Fruit fly (Drosophila melanogaster) whole organism, embryonic: Measurements from ENCODE around the gene CG7483.

Experiments
- Asciz ChIP-seq: fragments of 200-800 bp; sonication (Bioruptor generic); optimal IDR thresholded peaks from 2 replicates; lab custom pipeline; 2017; ENCODE audit warnings: missing biosample characterization, mild to moderate bottlenecking, missing genetic modification characterization, missing genetic modification reagents
- CG10267 ChIP-seq: fragments of 200-800 bp; sonication (Bioruptor generic); optimal IDR thresholded peaks from 2 replicates; lab custom pipeline; 2018; ENCODE audit warnings: missing biosample characterization, mild to moderate bottlenecking, missing genetic modification characterization, moderate library complexity
- CG10543 ChIP-seq: fragments of 200-800 bp; sonication (Bioruptor generic); optimal IDR thresholded peaks from 3 replicates; lab custom pipeline; 2017; ENCODE audit warnings: missing biosample characterization, mild to moderate bottlenecking, missing genetic modification characterization, moderate library complexity
- CG11504 ChIP-seq: fragments of 200-800 bp; sonication (Bioruptor generic); optimal IDR thresholded peaks from 3 replicates; lab custom pipeline; 2019; ENCODE audit warnings: missing biosample characterization, mild to moderate bottlenecking, missing genetic modification characterization, moderate library complexity
- CG12391 ChIP-seq: fragments of 200-800 bp; sonication (Bioruptor generic); optimal IDR thresholded peaks from 3 replicates; lab custom pipeline; 2018; ENCODE audit warnings: missing biosample characterization, mild to moderate bottlenecking, missing genetic modification characterization, moderate library complexity
- CG12659 ChIP-seq: fragments of 200-800 bp; sonication (Bioruptor generic); optimal IDR thresholded peaks from 3 replicates; lab custom pipeline; 2017; ENCODE audit warnings: mild to moderate bottlenecking, missing biosample characterization, missing genetic modification reagents, missing genetic modification characterization
- CG14710 ChIP-seq: fragments of 200-800 bp; sonication (Bioruptor generic); optimal IDR thresholded peaks from 3 replicates; lab custom pipeline; 2019; ENCODE audit warnings: missing biosample characterization, mild to moderate bottlenecking, missing genetic modification characterization, moderate library complexity
- CG15601 ChIP-seq: fragments of 200-800 bp; sonication (Bioruptor generic); optimal IDR thresholded peaks from 3 replicates; lab custom pipeline; 2019; ENCODE audit warnings: missing biosample characterization, mild to moderate bottlenecking, missing genetic modification characterization, moderate library complexity
- CG17186 ChIP-seq: fragments of 200-800 bp; sonication (Bioruptor generic); optimal IDR thresholded peaks from 3 replicates; lab custom pipeline; 2017; ENCODE audit warnings: missing biosample characterization, missing genetic modification reagents, missing genetic modification characterization
- CG3407 ChIP-seq: fragments of 200-800 bp; sonication (Bioruptor generic); optimal IDR thresholded peaks from 2 replicates; lab custom pipeline; 2018; ENCODE audit warnings: missing biosample characterization, mild to moderate bottlenecking, missing genetic modification characterization
- CG34224 ChIP-seq: fragments of 200-800 bp; sonication (Bioruptor generic); IDR thresholded peaks from 3 replicates; pipeline ENCODE4 v1.3.6; 2022; ENCODE audit warnings: missing biosample characterization, missing genetic modification characterization; ENCODE audit not compliant: partially characterized antibody
- CG34376 ChIP-seq: fragments of 200-800 bp; sonication (Bioruptor generic); optimal IDR thresholded peaks from 2 replicates; lab custom pipeline; 2018; ENCODE audit warnings: missing biosample characterization, mild to moderate bottlenecking, missing genetic modification characterization
- CG4360 ChIP-seq: fragments of 200-800 bp; sonication (Bioruptor generic); IDR thresholded peaks from 2 replicates; pipeline ENCODE4 v1.3.6; 2022; ENCODE audit warnings: missing biosample characterization, missing genetic modification characterization
- CG4617 ChIP-seq: fragments of 200-800 bp; sonication (Bioruptor generic); optimal IDR thresholded peaks from 3 replicates; lab custom pipeline; 2016; ENCODE audit warnings: missing biosample characterization, missing genetic modification characterization, borderline replicate concordance
- CG5953 ChIP-seq: fragments of 200-800 bp; sonication (Bioruptor generic); IDR thresholded peaks from 2 replicates; pipeline ENCODE4 v1.3.6; 2022; ENCODE audit warnings: missing biosample characterization, missing genetic modification characterization
- CG6683 ChIP-seq: fragments of 200-800 bp; sonication (Bioruptor generic); optimal IDR thresholded peaks from 2 replicates; lab custom pipeline; 2017; ENCODE audit warnings: missing biosample characterization, mild to moderate bottlenecking, missing genetic modification characterization, missing genetic modification reagents
- CG7556 ChIP-seq: fragments of 200-800 bp; sonication (Bioruptor generic); optimal IDR thresholded peaks from 2 replicates; lab custom pipeline; 2017; ENCODE audit warnings: missing biosample characterization, mild to moderate bottlenecking, missing genetic modification characterization
- CG7839 ChIP-seq: fragments of 200-800 bp; sonication (Bioruptor generic); optimal IDR thresholded peaks from 3 replicates; lab custom pipeline; 2018; ENCODE audit warnings: missing biosample characterization, mild to moderate bottlenecking, missing genetic modification characterization, moderate library complexity
- CoRest ChIP-seq: fragments of 200-800 bp; sonication (Bioruptor generic); optimal IDR thresholded peaks from 3 replicates; lab custom pipeline; 2018; ENCODE audit warnings: missing biosample characterization, mild to moderate bottlenecking, missing genetic modification characterization, moderate library complexity
- D19A ChIP-seq: fragments of 200-800 bp; optimal IDR thresholded peaks from 3 replicates; lab custom pipeline; 2019; ENCODE audit warnings: missing biosample characterization, mild to moderate bottlenecking, missing genetic modification characterization, moderate library complexity
- D19B ChIP-seq: fragments of 200-800 bp; sonication (Bioruptor generic); optimal IDR thresholded peaks from 2 replicates; lab custom pipeline; 2017; ENCODE audit warnings: missing biosample characterization, mild to moderate bottlenecking, missing genetic modification characterization
- Dad ChIP-seq: fragments of 200-800 bp; sonication (Bioruptor generic); optimal IDR thresholded peaks from 3 replicates; lab custom pipeline; 2016; ENCODE audit warnings: missing biosample characterization, missing genetic modification characterization
- Dll ChIP-seq: fragments of 200-800 bp; sonication (Bioruptor generic); IDR thresholded peaks from 4 replicates; pipeline ENCODE4 v1.3.6; 2022; ENCODE audit warnings: missing biosample characterization, missing genetic modification characterization; ENCODE audit not compliant: partially characterized antibody
- Dp ChIP-seq: fragments of 200-800 bp; sonication (Bioruptor generic); optimal IDR thresholded peaks from 2 replicates; lab custom pipeline; 2018; ENCODE audit warnings: missing biosample characterization, mild to moderate bottlenecking, missing genetic modification characterization, moderate library complexity
- Elba2 ChIP-seq: fragments of 200-800 bp; sonication (Bioruptor generic); optimal IDR thresholded peaks from 3 replicates; lab custom pipeline; 2016; ENCODE audit warnings: missing biosample characterization, missing genetic modification characterization
- Gsc ChIP-seq: fragments of 200-800 bp; sonication (Bioruptor generic); IDR thresholded peaks from 2 replicates; pipeline ENCODE4 v1.3.6; 2022; ENCODE audit warnings: missing biosample characterization, missing genetic modification characterization
- HLH4C ChIP-seq: fragments of 200-800 bp; sonication (Bioruptor generic); IDR thresholded peaks from 3 replicates; pipeline ENCODE4 v1.3.6; 2022; ENCODE audit warnings: missing biosample characterization, missing genetic modification characterization; ENCODE audit not compliant: partially characterized antibody
- Hand ChIP-seq: fragments of 200-800 bp; sonication (Bioruptor generic); optimal IDR thresholded peaks from 2 replicates; lab custom pipeline; 2017; ENCODE audit warnings: mild to moderate bottlenecking, missing biosample characterization, missing genetic modification reagents, missing genetic modification characterization
- HmgZ ChIP-seq: fragments of 200-800 bp; sonication (Bioruptor generic); optimal IDR thresholded peaks from 2 replicates; lab custom pipeline; 2018; ENCODE audit warnings: missing biosample characterization, mild to moderate bottlenecking, missing genetic modification characterization
- Lpt ChIP-seq: fragments of >200 bp; optimal IDR thresholded peaks from 2 replicates; lab custom pipeline; 2018; ENCODE audit warnings: missing biosample characterization, missing genetic modification characterization
- Med ChIP-seq: fragments of 200-800 bp; sonication (Bioruptor generic); peaks from one replicate; lab custom pipeline; 2016; ENCODE audit warnings: missing biosample characterization, missing genetic modification characterization, mild to moderate bottlenecking, inconsistent platforms, moderate library complexity
- Sry-β ChIP-seq: fragments of 200-800 bp; sonication (Bioruptor generic); optimal IDR thresholded peaks from 2 replicates; lab custom pipeline; 2018; ENCODE audit warnings: missing biosample characterization, mild to moderate bottlenecking, missing genetic modification characterization, moderate library complexity
- Ssrp ChIP-seq: fragments of 200-800 bp; sonication (Bioruptor generic); optimal IDR thresholded peaks from 2 replicates; lab custom pipeline; 2018; ENCODE audit warnings: missing biosample characterization, mild to moderate bottlenecking, missing genetic modification characterization, moderate library complexity
- amos ChIP-seq: fragments of 200-800 bp; sonication (Bioruptor generic); IDR thresholded peaks from 2 replicates; pipeline ENCODE4 v1.3.6; 2022; ENCODE audit warnings: missing biosample characterization, missing genetic modification characterization; ENCODE audit not compliant: partially characterized antibody
- bsh ChIP-seq, 2 experiments: fragments of 200-800 bp; sonication (Bioruptor generic); optimal IDR thresholded peaks; 2 replicates each; lab custom pipeline; 2017 to 2018; ENCODE audit warnings: mild to moderate bottlenecking in 2 of 2, missing biosample characterization in 2 of 2, missing genetic modification characterization in 2 of 2, moderate library complexity in 1 of 2
- cas ChIP-seq: fragments of 200-800 bp; sonication (Bioruptor generic); IDR thresholded peaks from 2 replicates; pipeline ENCODE4 v1.3.6; 2022; ENCODE audit warnings: missing biosample characterization, missing genetic modification characterization
- caup ChIP-seq: fragments of 200-800 bp; sonication (Bioruptor generic); optimal IDR thresholded peaks from 3 replicates; lab custom pipeline; 2017; ENCODE audit warnings: missing biosample characterization, mild to moderate bottlenecking, missing genetic modification characterization, moderate library complexity; ENCODE audit not compliant: severe bottlenecking
- chn ChIP-seq: fragments of 200-800 bp; sonication (Bioruptor generic); optimal IDR thresholded peaks from 2 replicates; lab custom pipeline; 2016; ENCODE audit warnings: missing biosample characterization, missing genetic modification characterization
- dati ChIP-seq: fragments of 200-800 bp; sonication (Bioruptor generic); IDR thresholded peaks from 2 replicates; pipeline ENCODE4 v1.3.6; 2022; ENCODE audit warnings: missing biosample characterization, missing genetic modification characterization
- gro ChIP-seq: fragments of 200-800 bp; sonication (Bioruptor generic); optimal IDR thresholded peaks from 2 replicates; lab custom pipeline; 2016; ENCODE audit warnings: missing biosample characterization, missing genetic modification characterization
- inv ChIP-seq: fragments of 200-800 bp; sonication (Bioruptor generic); IDR thresholded peaks from 2 replicates; pipeline ENCODE4 v1.3.6; 2022; ENCODE audit warnings: missing biosample characterization, missing genetic modification characterization; ENCODE audit not compliant: partially characterized antibody
- sd ChIP-seq: fragments of 200-800 bp; sonication (Bioruptor generic); optimal IDR thresholded peaks from 3 replicates; lab custom pipeline; 2018; ENCODE audit warnings: missing biosample characterization, mild to moderate bottlenecking, missing genetic modification characterization, moderate library complexity
- sr ChIP-seq: fragments of 200-800 bp; sonication (Bioruptor generic); IDR thresholded peaks from 3 replicates; pipeline ENCODE4 v1.3.6; 2022; ENCODE audit warnings: missing biosample characterization, missing genetic modification characterization
- stwl ChIP-seq: fragments of 200-800 bp; sonication (Bioruptor generic); optimal IDR thresholded peaks from 3 replicates; lab custom pipeline; 2018; ENCODE audit warnings: missing biosample characterization, mild to moderate bottlenecking, missing genetic modification characterization, moderate library complexity
- tna ChIP-seq: fragments of 200-800 bp; sonication (Bioruptor generic); IDR thresholded peaks from 2 replicates; pipeline ENCODE4 v1.3.6; 2022; ENCODE audit warnings: missing biosample characterization, missing genetic modification characterization; ENCODE audit not compliant: partially characterized antibody
- toy ChIP-seq: fragments of 200-800 bp; sonication (Bioruptor generic); IDR thresholded peaks from 2 replicates; pipeline ENCODE4 v1.3.6; 2022; ENCODE audit warnings: missing biosample characterization, missing genetic modification characterization
- trem ChIP-seq: fragments of 200-800 bp; optimal IDR thresholded peaks from 3 replicates; lab custom pipeline; 2019; ENCODE audit warnings: missing biosample characterization, mild to moderate bottlenecking, missing genetic modification characterization, moderate library complexity

Gene CG7483

dm6 chr3R:8356626-8357290 is 43.8 kb downstream of the CG7483 start, which contains the start of gene stck (continued):
- TF ChIP-seq HLH4C (peak; percentile 76), Ssrp (tag; lab: Kevin White, UChicago) (no peak), amos (peak; percentile 71; the same call in 1 of the 2 replicates), CG4360 (peak; percentile 59; the same call in 1 of the 2 replicates), CG10543 (GFP tag; lab: Kevin White, UChicago) (peak; percentile 39), cas (GFP tag; lab: Robert Waterston, UW) (no peak), HmgZ (tag; lab: Kevin White, UChicago) (peak; percentile 14), CG3407 (GFP tag; lab: Kevin White, UChicago) (peak; percentile 12), CG17186 (peak; percentile 84), caup (GFP tag; lab: Kevin White, UChicago) (peak; percentile 17), D19B (GFP tag; lab: Kevin White, UChicago) (no peak), CG34224 (peak; percentile 61), stwl (tag; lab: Kevin White, UChicago) (peak; percentile 31), D19A (tag; lab: Kevin White, UChicago) (no peak), Med (GFP tag; lab: Kevin White, UChicago) (peak; percentile 64), dati (GFP tag; lab: Robert Waterston, UW) (no peak), CG15601 (tag; lab: Kevin White, UChicago) (peak; percentile 30), CG6683 (no peak), Asciz (GFP tag; lab: Kevin White, UChicago) (no peak), CG34376 (GFP tag; lab: Kevin White, UChicago) (peak; percentile 81), CG10267 (tag; lab: Kevin White, UChicago) (peak; percentile 14), chn (GFP tag; lab: Kevin White, UChicago) (no peak), trem (peak; percentile 22), tna (peak; percentile 70), Dad (GFP tag; lab: Kevin White, UChicago) (no peak), Dll (peak; percentile 50; the same call in 2 of the 4 replicates), Sry-β (GFP tag; lab: Kevin White, UChicago) (peak; percentile 97), sd (tag; lab: Kevin White, UChicago) (peak; percentile 74), CG11504 (no peak), CG7839 (tag; lab: Kevin White, UChicago) (no peak), Dp (peak; percentile 94), inv (GFP tag; lab: Robert Waterston, UW) (peak; percentile 50; the same call in 1 of the 2 replicates), gro (GFP tag; lab: Kevin White, UChicago) (peak; percentile 30), toy (GFP tag; lab: Robert Waterston, UW) (no peak), CG7556 (GFP tag; lab: Kevin White, UChicago) (no peak), CG5953 (GFP tag; lab: Robert Waterston, UW) (no peak), CG4617 (GFP tag; lab: Kevin White, UChicago) (peak; percentile 91), CG14710 (tag; lab: Kevin White, UChicago) (peak; percentile 35), Gsc (no peak), Elba2 (GFP tag; lab: Kevin White, UChicago) (no peak), CoRest (tag; lab: Kevin White, UChicago) (peak; percentile 44), bsh (GFP tag; optimal IDR thresholded peaks at IDR 0.05; lab: Kevin White, UChicago) (no peak), CG12659 (GFP tag; lab: Kevin White, UChicago) (peak; percentile 27), CG12391 (tag; lab: Kevin White, UChicago) (peak; percentile 8), Lpt (no peak), sr (GFP tag; lab: Robert Waterston, UW) (no peak), Hand (GFP tag; lab: Kevin White, UChicago) (no peak)
